Worm (Caenorhabditis elegans) whole organism, L1 larva: ENCODE data around the gene T19C3.2.

Source experiments
- C04F5.9 ChIP-seq: sonication (generic microtip); optimal IDR thresholded peaks from 2 replicates; lab custom pipeline; 2016; ENCODE audit warnings: missing genetic modification characterization, missing compliant biosample characterization
- C34B4.2 ChIP-seq: sonication (generic microtip); optimal IDR thresholded peaks from 2 replicates; lab custom pipeline; 2017; ENCODE audit warnings: mild to moderate bottlenecking, missing genetic modification characterization, missing compliant biosample characterization
- F16B12.6 ChIP-seq: fragments of 150-350 bp; optimal IDR thresholded peaks from 2 replicates; lab custom pipeline; 2014; ENCODE audit warnings: missing biosample characterization, missing genetic modification characterization
- aha-1 ChIP-seq: fragments of 150-350 bp; optimal IDR thresholded peaks from 2 replicates; lab custom pipeline; 2014; ENCODE audit warnings: missing biosample characterization, missing genetic modification characterization
- alr-1 ChIP-seq: fragments of 200-800 bp; sonication (Bioruptor generic); optimal IDR thresholded peaks from 2 replicates; lab custom pipeline; 2018; ENCODE audit warnings: borderline replicate concordance, mild to moderate bottlenecking, missing genetic modification characterization, missing compliant biosample characterization
- aly-2 ChIP-seq: fragments of 150-350 bp; optimal IDR thresholded peaks from 2 replicates; lab custom pipeline; 2014; ENCODE audit warnings: missing biosample characterization, missing genetic modification characterization
- ceh-8 ChIP-seq: fragments of 200-800 bp; sonication (Bioruptor generic); optimal IDR thresholded peaks from 2 replicates; lab custom pipeline; 2018; ENCODE audit warnings: mild to moderate bottlenecking, missing genetic modification characterization, moderate library complexity, missing compliant biosample characterization
- ceh-82 ChIP-seq, 3 experiments: fragments of 150-350 bp in 1 of 3; sonication (generic microtip) in 2 of 3; optimal IDR thresholded peaks; 2 replicates each; lab custom pipeline; 2014 to 2017; ENCODE audit warnings: missing biosample characterization in 3 of 3, missing genetic modification characterization in 3 of 3
- ceh-88 ChIP-seq: fragments of 200-800 bp; sonication (Bioruptor generic); IDR thresholded peaks from 2 replicates; pipeline ENCODE4 v1.3.6; 2022; ENCODE audit warnings: missing genetic modification characterization, missing compliant biosample characterization
- ceh-90 ChIP-seq: sonication (generic microtip); optimal IDR thresholded peaks from 2 replicates; lab custom pipeline; 2016; ENCODE audit warnings: missing genetic modification characterization, missing compliant biosample characterization
- dpl-1 ChIP-seq, 3 experiments: fragments of 150-350 bp in 2 of 3; sonication (generic microtip) in 1 of 3; optimal IDR thresholded peaks; 2 replicates each; lab custom pipeline; 2014 to 2017; ENCODE audit warnings: missing biosample characterization in 3 of 3, missing genetic modification characterization in 3 of 3, missing genetic modification reagents in 3 of 3
- dsc-1 ChIP-seq: sonication (generic microtip); optimal IDR thresholded peaks from 2 replicates; lab custom pipeline; 2016; ENCODE audit warnings: mild to moderate bottlenecking, missing genetic modification characterization, missing compliant biosample characterization
- efl-1 ChIP-seq, 4 experiments: fragments of 150-350 bp; optimal IDR thresholded peaks in 3 of 4; peaks in 1 of 4; 1 replicate in 1 of 4; 2 replicates in 3 of 4; lab custom pipeline; 2014; ENCODE audit warnings: missing biosample characterization in 2 of 4, missing genetic modification characterization in 2 of 4, missing genetic modification reagents in 2 of 4
- egl-13 ChIP-seq: sonication (generic microtip); optimal IDR thresholded peaks from 2 replicates; lab custom pipeline; 2016; ENCODE audit warnings: missing genotype, missing genetic modification reagents, missing genetic modification characterization, missing compliant biosample characterization
- elt-3 ChIP-seq, 6 experiments: fragments of 150-350 bp in 1 of 6; sonication (generic microtip); optimal IDR thresholded peaks; 2 replicates each; lab custom pipeline; 2017 to 2018; ENCODE audit warnings: missing biosample characterization in 6 of 6, missing genetic modification characterization in 6 of 6, inconsistent platforms in 1 of 6
- fkh-10 ChIP-seq: sonication (generic microtip); optimal IDR thresholded peaks from 2 replicates; lab custom pipeline; 2017; ENCODE audit warnings: missing biosample characterization, missing genetic modification reagents, missing genetic modification characterization
- fkh-4 ChIP-seq: sonication (generic microtip); optimal IDR thresholded peaks from 2 replicates; lab custom pipeline; 2016; ENCODE audit warnings: missing compliant biosample characterization, missing genetic modification characterization, borderline replicate concordance
- fkh-8 ChIP-seq: sonication (generic microtip); optimal IDR thresholded peaks from 2 replicates; lab custom pipeline; 2016; ENCODE audit warnings: mild to moderate bottlenecking, missing genetic modification characterization, missing compliant biosample characterization
- fos-1 ChIP-seq: fragments of 150-350 bp; optimal IDR thresholded peaks from 2 replicates; lab custom pipeline; 2014; ENCODE audit warnings: missing biosample characterization, missing genetic modification characterization
- hlh-17 ChIP-seq: fragments of 200-800 bp; sonication (Bioruptor generic); optimal IDR thresholded peaks from 2 replicates; lab custom pipeline; 2018; ENCODE audit warnings: missing genetic modification characterization, mild to moderate bottlenecking, missing compliant biosample characterization, moderate library complexity, borderline replicate concordance
- hlh-4 ChIP-seq: sonication (generic microtip); optimal IDR thresholded peaks from 2 replicates; lab custom pipeline; 2016; ENCODE audit warnings: mild to moderate bottlenecking, missing genetic modification characterization, missing compliant biosample characterization
- hpl-2 ChIP-seq: fragments of 150-350 bp; optimal IDR thresholded peaks from 2 replicates; lab custom pipeline; 2014; ENCODE audit warnings: missing biosample characterization, missing genetic modification reagents, missing genetic modification characterization
- irx-1 ChIP-seq: sonication (generic microtip); optimal IDR thresholded peaks from 2 replicates; lab custom pipeline; 2016; ENCODE audit warnings: missing genetic modification characterization, missing compliant biosample characterization
- lin-13 ChIP-seq: fragments of 150-350 bp; optimal IDR thresholded peaks from 2 replicates; lab custom pipeline; 2014; ENCODE audit warnings: missing biosample characterization, missing genetic modification reagents, missing genetic modification characterization
- lin-35 ChIP-seq, 2 experiments: fragments of 150-350 bp; optimal IDR thresholded peaks; 2 replicates each; lab custom pipeline; 2014; ENCODE audit warnings: missing biosample characterization in 2 of 2, missing genetic modification characterization in 2 of 2, missing genetic modification reagents in 2 of 2
- lir-3 ChIP-seq: sonication (generic microtip); optimal IDR thresholded peaks from 2 replicates; lab custom pipeline; 2016; ENCODE audit warnings: mild to moderate bottlenecking, missing genetic modification characterization, moderate library complexity, missing compliant biosample characterization; ENCODE audit not compliant: poor library complexity
- mab-9 ChIP-seq: fragments of 200-800 bp; sonication (Bioruptor generic); IDR thresholded peaks from 2 replicates; pipeline ENCODE4 v1.3.6; 2022; ENCODE audit warnings: missing genetic modification reagents, missing genetic modification characterization, missing compliant biosample characterization
- mef-2 ChIP-seq: fragments of 150-350 bp; optimal IDR thresholded peaks from 2 replicates; lab custom pipeline; 2014; ENCODE audit warnings: missing biosample characterization, missing genetic modification characterization
- nhr-12 ChIP-seq: sonication (generic microtip); optimal IDR thresholded peaks from 2 replicates; lab custom pipeline; 2017; ENCODE audit warnings: missing biosample characterization, missing genetic modification characterization
- nhr-19 ChIP-seq: fragments of 200-800 bp; sonication (Bioruptor generic); conservative IDR thresholded peaks from 2 replicates; pipeline ENCODE4 v1.3.6; 2022; ENCODE audit warnings: missing genetic modification characterization, missing compliant biosample characterization
- nhr-20 ChIP-seq: sonication (generic microtip); optimal IDR thresholded peaks from 2 replicates; lab custom pipeline; 2016; ENCODE audit warnings: mild to moderate bottlenecking, missing genetic modification characterization, missing compliant biosample characterization
- nhr-237 ChIP-seq: fragments of 150-350 bp; optimal IDR thresholded peaks from 2 replicates; lab custom pipeline; 2014; ENCODE audit warnings: missing biosample characterization, missing genetic modification characterization
- nhr-76 ChIP-seq: sonication (generic microtip); optimal IDR thresholded peaks from 2 replicates; lab custom pipeline; 2017; ENCODE audit warnings: missing biosample characterization, missing genetic modification characterization
- nhr-77 ChIP-seq: fragments of 150-350 bp; optimal IDR thresholded peaks from 2 replicates; lab custom pipeline; 2014; ENCODE audit warnings: missing biosample characterization, missing genetic modification characterization
- nhr-84 ChIP-seq: sonication (generic microtip); optimal IDR thresholded peaks from 2 replicates; lab custom pipeline; 2017; ENCODE audit warnings: missing biosample characterization, missing genetic modification characterization
- nhr-85 ChIP-seq: sonication (generic microtip); peaks from one replicate; lab custom pipeline; 2016; ENCODE audit warnings: missing genetic modification characterization, inconsistent platforms, missing compliant biosample characterization
- pag-3 ChIP-seq: sonication (generic microtip); optimal IDR thresholded peaks from 2 replicates; lab custom pipeline; 2017; ENCODE audit warnings: missing genetic modification characterization, mild to moderate bottlenecking, missing compliant biosample characterization, antibody characterized with exemption, borderline replicate concordance; ENCODE audit not compliant: insufficient read depth
- pax-3 ChIP-seq: fragments of 200-800 bp; sonication (Bioruptor generic); optimal IDR thresholded peaks from 2 replicates; lab custom pipeline; 2018; ENCODE audit warnings: mild to moderate bottlenecking, missing genetic modification characterization, moderate library complexity, missing compliant biosample characterization
- rnt-1 ChIP-seq: sonication (generic microtip); optimal IDR thresholded peaks from 2 replicates; lab custom pipeline; 2016; ENCODE audit warnings: mild to moderate bottlenecking, missing genetic modification characterization, moderate library complexity, missing compliant biosample characterization
- skn-1 ChIP-seq: fragments of 150-350 bp; optimal IDR thresholded peaks from 2 replicates; lab custom pipeline; 2014; ENCODE audit warnings: missing biosample characterization, missing genetic modification characterization
- sox-4 ChIP-seq: sonication (generic microtip); optimal IDR thresholded peaks from 2 replicates; lab custom pipeline; 2016; ENCODE audit warnings: missing genetic modification characterization, missing compliant biosample characterization
- swsn-7 ChIP-seq: sonication (generic microtip); optimal IDR thresholded peaks from 2 replicates; lab custom pipeline; 2016; ENCODE audit warnings: missing genetic modification characterization, missing compliant biosample characterization
- tbx-2 ChIP-seq: sonication (generic microtip); optimal IDR thresholded peaks from 2 replicates; lab custom pipeline; 2016; ENCODE audit warnings: missing genetic modification characterization, missing compliant biosample characterization
- tlp-1 ChIP-seq: fragments of 150-350 bp; optimal IDR thresholded peaks from 2 replicates; lab custom pipeline; 2014; ENCODE audit warnings: missing biosample characterization, missing genetic modification characterization
- unc-30 ChIP-seq: sonication (generic microtip); optimal IDR thresholded peaks from 2 replicates; lab custom pipeline; 2017; ENCODE audit warnings: missing biosample characterization, missing genetic modification characterization
- unc-86 ChIP-seq: sonication (generic microtip); optimal IDR thresholded peaks from 2 replicates; lab custom pipeline; 2016; ENCODE audit warnings: missing genetic modification characterization, missing compliant biosample characterization
- xbp-1 ChIP-seq: sonication (generic microtip); optimal IDR thresholded peaks from 2 replicates; lab custom pipeline; 2016; ENCODE audit warnings: missing genetic modification characterization, missing compliant biosample characterization
- zip-4 ChIP-seq: fragments of 200-800 bp; sonication (Bioruptor generic); optimal IDR thresholded peaks from 2 replicates; lab custom pipeline; 2018; ENCODE audit warnings: mild to moderate bottlenecking, missing genetic modification characterization, moderate library complexity, missing compliant biosample characterization
- ztf-4 ChIP-seq: fragments of 150-350 bp; optimal IDR thresholded peaks from 2 replicates; lab custom pipeline; 2014; ENCODE audit warnings: missing biosample characterization, missing genetic modification characterization

T19C3.2 gene

DNA sequence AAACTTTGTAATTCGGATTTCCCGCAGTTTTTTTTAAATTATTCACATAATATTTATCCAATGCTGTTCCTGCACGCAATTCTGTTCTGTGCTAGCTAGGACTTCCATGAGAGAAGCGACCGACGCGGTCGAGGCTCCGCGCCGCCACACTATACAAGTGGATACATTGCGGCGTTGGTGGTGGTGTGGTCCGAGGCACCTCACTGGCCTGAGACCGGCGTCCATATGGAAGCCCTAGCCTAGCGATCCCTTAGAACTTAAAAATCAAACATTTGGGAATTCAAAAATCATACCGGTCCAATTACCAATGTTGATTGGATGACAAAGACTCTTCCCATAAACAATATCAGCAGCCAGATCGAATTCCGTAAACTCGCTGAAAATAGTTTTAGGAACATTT, 8.7 kb upstream of the T19C3.2 start:
- no peak for TF ChIP-seq dpl-1 (GFP tag; optimal IDR thresholded peaks at IDR 0.05; lab: Kevin White, UChicago)
- TF ChIP-seq nhr-85 (tag; lab: Kevin White, UChicago): no peak
- no peak for TF ChIP-seq nhr-237 (tag; lab: Kevin White, UChicago)
- no peak for TF ChIP-seq xbp-1
- TF ChIP-seq swsn-7 (tag; lab: Kevin White, UChicago): no peak
- no peak for TF ChIP-seq irx-1
- TF ChIP-seq efl-1 (optimal IDR thresholded peaks at IDR 0.05; lab: Kevin White, UChicago): no peak
- peak in 1 of 2 experiments; percentile 58 for TF ChIP-seq efl-1 (GFP tag; optimal IDR thresholded peaks at IDR 0.05 in 1 of 2; lab: Kevin White, UChicago)

- peak; percentile 86 for TF ChIP-seq pag-3 (tag; lab: Kevin White, UChicago)
- peak; percentile 67 to 83 for TF ChIP-seq efl-1 (optimal IDR thresholded peaks at IDR 0.05; lab: Kevin White, UChicago)
- TF ChIP-seq efl-1 (GFP tag; optimal IDR thresholded peaks at IDR 0.05 in 1 of 2; lab: Kevin White, UChicago): peak; percentile 48 to 93
- TF ChIP-seq lin-35 (GFP tag; optimal IDR thresholded peaks at IDR 0.05; lab: Kevin White, UChicago): peak; percentile 78 to 84
- no peak for TF ChIP-seq aly-2 (tag; lab: Kevin White, UChicago)
- peak; percentile 78 for TF ChIP-seq ceh-8 (GFP tag; lab: Kevin White, UChicago)
- TF ChIP-seq zip-4: no peak
- TF ChIP-seq fkh-10 (GFP tag; lab: Kevin White, UChicago): peak; percentile 66
- no peak for TF ChIP-seq unc-30 (tag; lab: Kevin White, UChicago)
- peak; percentile 72 for TF ChIP-seq fos-1
- no peak for TF ChIP-seq C04F5.9
- no peak for TF ChIP-seq nhr-76 (tag; lab: Kevin White, UChicago)
- TF ChIP-seq unc-86 (tag; lab: Kevin White, UChicago): peak; percentile 75
- no peak for TF ChIP-seq alr-1
- peak; percentile 83 for TF ChIP-seq nhr-19 (GFP tag; lab: Robert Waterston, UW)
- TF ChIP-seq pax-3 (tag; lab: Kevin White, UChicago): peak; percentile 45
- TF ChIP-seq irx-1: no peak
- no peak for TF ChIP-seq fkh-4 (tag; lab: Kevin White, UChicago)
- TF ChIP-seq nhr-12 (tag; lab: Kevin White, UChicago): no peak
- peak; percentile 5 for TF ChIP-seq hpl-2 (GFP tag; lab: Kevin White, UChicago)
- TF ChIP-seq tbx-2: peak; percentile 82
- peak; percentile 84 for TF ChIP-seq ztf-4 (tag; lab: Kevin White, UChicago)
- peak; percentile 89 for TF ChIP-seq swsn-7 (tag; lab: Kevin White, UChicago)
- no peak for TF ChIP-seq F16B12.6
- TF ChIP-seq egl-13: peak; percentile 72
- TF ChIP-seq tlp-1: no peak
- no peak; the same call in 1 of the 2 replicates for TF ChIP-seq mab-9 (GFP tag; lab: Robert Waterston, UW)
- no peak for TF ChIP-seq ceh-90 (tag; lab: Kevin White, UChicago)
- TF ChIP-seq hlh-17 (GFP tag; lab: Kevin White, UChicago): no peak
- no peak for TF ChIP-seq aha-1 (tag; lab: Kevin White, UChicago)
- TF ChIP-seq skn-1: peak; percentile 86
- no peak for TF ChIP-seq nhr-84 (tag; lab: Kevin White, UChicago)
- peak; percentile 86 for TF ChIP-seq nhr-77 (tag; lab: Kevin White, UChicago)
- peak; percentile 90 for TF ChIP-seq fkh-8
- TF ChIP-seq lir-3: peak; percentile 59
- TF ChIP-seq rnt-1 (tag; lab: Kevin White, UChicago): peak; percentile 85
- TF ChIP-seq sox-4 (tag; lab: Kevin White, UChicago): peak; percentile 21
- TF ChIP-seq nhr-20: peak; percentile 91
- peak; percentile 72 for TF ChIP-seq xbp-1
- TF ChIP-seq dsc-1: peak; percentile 89
- no peak; the same call in 1 of the 2 replicates for TF ChIP-seq ceh-88 (GFP tag; lab: Robert Waterston, UW)
- peak; percentile 61 for TF ChIP-seq nhr-237 (tag; lab: Kevin White, UChicago)
- peak; percentile 55 for TF ChIP-seq mef-2 (tag; lab: Kevin White, UChicago)
- TF ChIP-seq dpl-1 (GFP tag; optimal IDR thresholded peaks at IDR 0.05; lab: Kevin White, UChicago): peak; percentile 32 to 65 (median 51)
- peak; percentile 84 for TF ChIP-seq lin-13 (GFP tag; lab: Kevin White, UChicago)
- TF ChIP-seq hlh-4 (tag; lab: Kevin White, UChicago): no peak
- TF ChIP-seq elt-3 (tag; optimal IDR thresholded peaks at IDR 0.05; lab: Kevin White, UChicago): peak in 3 of 6 experiments; percentile 74 to 83 (median 78)
- TF ChIP-seq C34B4.2 (tag; lab: Kevin White, UChicago): peak; percentile 74
- peak; percentile 53 to 93 (median 71) for TF ChIP-seq ceh-82 (tag; optimal IDR thresholded peaks at IDR 0.05; lab: Kevin White, UChicago)
Measured at ce11 chrIII:623754-624153, 6.4 kb upstream of the T19C3.2 start.
